Worm (Caenorhabditis elegans) whole organism, early embryonic: ENCODE results near the gene srj-7.

Experiments used
- aly-1 ChIP-seq: sonication (generic microtip); optimal IDR thresholded peaks from 2 replicates; lab custom pipeline; 2016; ENCODE audit warnings: missing genetic modification characterization, missing compliant biosample characterization
- hmg-4 ChIP-seq: fragments of 200-800 bp; sonication (Bioruptor generic); optimal IDR thresholded peaks from 2 replicates; lab custom pipeline; 2018; ENCODE audit warnings: mild to moderate bottlenecking, missing genetic modification characterization, missing compliant biosample characterization
- tbx-11 ChIP-seq: fragments of 200-800 bp; sonication (Bioruptor generic); IDR thresholded peaks from 2 replicates; pipeline ENCODE4 v1.3.6; 2022; ENCODE audit warnings: missing genetic modification characterization, missing compliant biosample characterization

ce11 chrV:3275033-3275432 lies 30.2 kb downstream of the srj-7 start, which contains the start of gene T28A11.3:
- TF ChIP-seq tbx-11 (GFP tag; lab: Robert Waterston, UW) (no peak), hmg-4 (GFP tag; lab: Kevin White, UChicago) (no peak), aly-1 (tag; lab: Kevin White, UChicago) (no peak)
